Worm (Caenorhabditis elegans): Measurements from ENCODE around the gene F57B9.3.
A peak's percentile ranks its signal among the peaks of the same experiment; 100 is the strongest.

Gene F57B9.3

ce11 chrIII:6961937-6962504, 22.4 kb downstream of the F57B9.3 start, which contains the start of the genes rpn-6.1 and F57B9.1 (continued):
- TF ChIP-seq F37D6.2 (tag; optimal IDR thresholded peaks at IDR 0.05), result no peak
- TF ChIP-seq vab-7 (GFP tag; IDR thresholded peaks at IDR 0.05), result no peak

ce11 chrIII:6968080-6968639, 28.5 kb downstream of the F57B9.3 start, which contains the start of gene panl-2:
TSS of gene panl-2 (minus strand) at chrIII:6968130.
- 0 out of 2 replicates have a peak, but pooled peaks have one; percentile 9 for TF ChIP-seq hmg-1.1 (GFP tag; IDR thresholded peaks at IDR 0.05)
- peak; percentile 9 for TF ChIP-seq nhr-11 (tag; optimal IDR thresholded peaks at IDR 0.05)
- TF ChIP-seq Y75B8A.6 (GFP tag; IDR thresholded peaks at IDR 0.05), result no peak
- no peak for TF ChIP-seq F10B5.3 (tag; optimal IDR thresholded peaks at IDR 0.05)
- peak; percentile 57 for TF ChIP-seq R02D3.7 (tag; optimal IDR thresholded peaks at IDR 0.05)
- peak; percentile 91 for TF ChIP-seq hlh-30 (tag; optimal IDR thresholded peaks at IDR 0.05; ENCODE audit: insufficient read depth)
- 0 out of 2 replicates have a peak, but pooled peaks have one; percentile 7 for TF ChIP-seq lin-38 (GFP tag; IDR thresholded peaks at IDR 0.05)
- no peak for TF ChIP-seq nhr-10 (tag; optimal IDR thresholded peaks at IDR 0.05)
- TF ChIP-seq lsy-2 (tag; optimal IDR thresholded peaks at IDR 0.05), result peak in 1 of 2 experiments; percentile 88
- peak; percentile 67 for TF ChIP-seq mes-2 (tag; optimal IDR thresholded peaks at IDR 0.05; ENCODE audit: poor library complexity, severe bottlenecking)
- peak; percentile 86 for TF ChIP-seq dpl-1 (GFP tag; optimal IDR thresholded peaks at IDR 0.05)
- peak; percentile 24 for TF ChIP-seq mep-1 (tag; optimal IDR thresholded peaks at IDR 0.05)
- TF ChIP-seq daf-16 (GFP tag; optimal IDR thresholded peaks at IDR 0.05), result no peak
- TF ChIP-seq daf-16 (tag; optimal IDR thresholded peaks at IDR 0.05), result peak; percentile 57
- TF ChIP-seq lim-7 (GFP tag; IDR thresholded peaks at IDR 0.05), result no peak
- TF ChIP-seq set-16 (GFP tag; IDR thresholded peaks at IDR 0.05), result peak; percentile 33; the same call in 1 of the 2 replicates
- TF ChIP-seq zfp-3 (GFP tag; conservative IDR thresholded peaks at IDR 0.05), result no peak
- peak; percentile 85 for TF ChIP-seq Y48G9A.11 (GFP tag; IDR thresholded peaks at IDR 0.05)
- TF ChIP-seq T20F7.1 (GFP tag; optimal IDR thresholded peaks at IDR 0.05), result peak; percentile 94

- TF ChIP-seq aly-2 (tag; optimal IDR thresholded peaks at IDR 0.05) (no peak), ZK337.2 (GFP tag; IDR thresholded peaks at IDR 0.05) (no peak), lin-29 (GFP tag; IDR thresholded peaks at IDR 0.05) (no peak), nhr-77 (tag; optimal IDR thresholded peaks at IDR 0.05) (no peak), dve-1 (tag; optimal IDR thresholded peaks at IDR 0.05; ENCODE audit: insufficient read depth) (no peak), dmd-9 (GFP tag; IDR thresholded peaks at IDR 0.05) (no peak), D1046.2 (GFP tag; IDR thresholded peaks at IDR 0.05) (no peak), dmd-8 (GFP tag; IDR thresholded peaks at IDR 0.05) (no peak), ceh-44 (GFP tag; IDR thresholded peaks at IDR 0.05) (no peak), madf-5 (GFP tag; IDR thresholded peaks at IDR 0.05) (no peak), spr-1 (tag; optimal IDR thresholded peaks at IDR 0.05) (no peak), madf-9 (GFP tag; conservative IDR thresholded peaks at IDR 0.05) (no peak), ztf-11 (tag; optimal IDR thresholded peaks at IDR 0.05) (no peak), mxl-2 (GFP tag; conservative IDR thresholded peaks at IDR 0.05) (no peak), nhr-6 (tag; optimal IDR thresholded peaks at IDR 0.05) (no peak)
These were observed 29.0 kb downstream of the F57B9.3 start for ce11 chrIII:6968655-6969054.

ce11 chrIII:6969090-6969489, 29.5 kb downstream of the F57B9.3 start, which contains the start of gene F31E3.12:
TSS of gene F31E3.12 (plus strand) at chrIII:6969390.
- no peak for TF ChIP-seq dmd-9 (GFP tag; IDR thresholded peaks at IDR 0.05)
- no peak for TF ChIP-seq ztf-11 (tag; optimal IDR thresholded peaks at IDR 0.05)
- no peak for TF ChIP-seq madf-9 (GFP tag; conservative IDR thresholded peaks at IDR 0.05)
- no peak for TF ChIP-seq zip-2 (tag; optimal IDR thresholded peaks at IDR 0.05)
- TF ChIP-seq ceh-20 (GFP tag; IDR thresholded peaks at IDR 0.05), result no peak
- TF ChIP-seq zfp-3 (GFP tag; conservative IDR thresholded peaks at IDR 0.05), result no peak
- no peak for TF ChIP-seq cey-2 (tag; optimal IDR thresholded peaks at IDR 0.05; ENCODE audit: borderline replicate concordance, insufficient read depth)
- no peak for TF ChIP-seq ceh-62 (tag; optimal IDR thresholded peaks at IDR 0.05)
- TF ChIP-seq aha-1 (tag), result peak; percentile 7
